Fruit fly (Drosophila melanogaster): Measurements from ENCODE around the gene CCAP.

- no peak for TF ChIP-seq Dfd (GFP tag; optimal IDR thresholded peaks at IDR 0.05)
- TF ChIP-seq h (GFP tag; optimal IDR thresholded peaks at IDR 0.05), result no peak
- TF ChIP-seq Hnf4 (GFP tag; optimal IDR thresholded peaks at IDR 0.05), result no peak
- TF ChIP-seq psq (GFP tag; optimal IDR thresholded peaks at IDR 0.05), result no peak
These were observed 3.7 kb downstream of the CCAP start, which contains the start of gene Cyp6d4 for dm6 chr3R:22698208-22698607.
